Worm (Caenorhabditis elegans): ENCODE results near the gene C17B7.12.
"Not testable (repeated sequence)": the region's sequence is repeated elsewhere in the genome, so short reads cannot be mapped to it uniquely, and the experiment has no call there.

Gene C17B7.12

DNA sequence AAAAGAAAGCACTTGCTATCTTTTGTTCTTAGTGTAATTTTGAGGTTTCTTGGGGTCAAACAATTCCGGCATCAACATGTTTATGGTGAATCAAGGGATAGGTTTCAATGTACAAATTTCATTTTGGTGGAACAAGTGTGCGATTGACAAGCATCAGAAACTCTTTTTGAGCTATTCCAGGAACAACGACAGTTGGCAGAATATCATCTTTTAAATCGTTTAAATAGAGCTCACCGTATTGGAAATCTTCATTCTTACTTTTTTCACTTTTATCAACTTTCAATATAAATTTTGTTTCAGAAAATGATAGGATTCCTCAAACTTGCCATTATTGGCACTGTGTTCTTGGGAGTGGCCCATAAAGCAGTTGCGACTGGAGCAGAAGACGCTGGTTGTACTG, 46.9 kb downstream of the C17B7.12 start, which contains the start of gene T20D4.10:
T20D4.10 (plus strand) TSS at position 301 of the 400 bp plus-strand sequence.
- peak in 1 of 2 experiments; percentile 25 for TF ChIP-seq daf-16 (GFP tag; optimal IDR thresholded peaks at IDR 0.05)
- TF ChIP-seq daf-16 (tag; optimal IDR thresholded peaks at IDR 0.05): not testable (repeated sequence)
